Fruit fly (Drosophila melanogaster): ENCODE measurements around the gene Spn28Da.
A peak's percentile ranks its signal among the peaks of the same experiment; 100 is the strongest.

The Spn28Da gene

dm6 chr2L:7887333-7887732, 1.6 kb downstream of the Spn28Da start, which contains the start of gene CG7102:
CG7102 (minus strand) TSS chr2L:7887513.
- TF ChIP-seq CG8478 (optimal IDR thresholded peaks at IDR 0.05): no peak
- no peak for TF ChIP-seq pan (optimal IDR thresholded peaks at IDR 0.05)
- no peak for TF ChIP-seq psq (optimal IDR thresholded peaks at IDR 0.05)
- no peak for TF ChIP-seq usp (GFP tag; optimal IDR thresholded peaks at IDR 0.05)
- TF ChIP-seq EcR (GFP tag; optimal IDR thresholded peaks at IDR 0.05): no peak
- TF ChIP-seq Dll (optimal IDR thresholded peaks at IDR 0.05): no peak

dm6 chr2L:7885952-7886351, 3.0 kb downstream of the Spn28Da start:
- no peak for TF ChIP-seq Dll (optimal IDR thresholded peaks at IDR 0.05)
- TF ChIP-seq EcR (GFP tag; optimal IDR thresholded peaks at IDR 0.05): no peak
- no peak for TF ChIP-seq CG8478 (optimal IDR thresholded peaks at IDR 0.05)
- no peak for TF ChIP-seq pan (optimal IDR thresholded peaks at IDR 0.05)

dm6 chr2L:7885271-7885670, 3.7 kb downstream of the Spn28Da start, which contains the start of the genes SmE and CG34132:
SmE (minus strand) TSS chr2L:7885450.
CG34132 (plus strand) TSS chr2L:7885503.
- TF ChIP-seq CG8478 (optimal IDR thresholded peaks at IDR 0.05): no peak
- no peak for TF ChIP-seq pan (optimal IDR thresholded peaks at IDR 0.05)
- TF ChIP-seq psq (optimal IDR thresholded peaks at IDR 0.05): no peak
- no peak for TF ChIP-seq Dll (optimal IDR thresholded peaks at IDR 0.05)
- TF ChIP-seq usp (GFP tag; optimal IDR thresholded peaks at IDR 0.05): no peak
- no peak for TF ChIP-seq EcR (GFP tag; optimal IDR thresholded peaks at IDR 0.05)

dm6 chr2L:7880458-7880857, 8.5 kb downstream of the Spn28Da start:
- TF ChIP-seq CG8478 (optimal IDR thresholded peaks at IDR 0.05) (no peak), pan (optimal IDR thresholded peaks at IDR 0.05) (no peak), EcR (GFP tag; optimal IDR thresholded peaks at IDR 0.05) (no peak), Dll (optimal IDR thresholded peaks at IDR 0.05) (no peak), usp (GFP tag; optimal IDR thresholded peaks at IDR 0.05) (no peak), psq (optimal IDR thresholded peaks at IDR 0.05) (no peak)

dm6 chr2L:7879292-7879894, 9.5 kb downstream of the Spn28Da start, which contains the start of gene spz3:
spz3 (minus strand) TSS chr2L:7879552.
- TF ChIP-seq psq (optimal IDR thresholded peaks at IDR 0.05) (no peak), pan (optimal IDR thresholded peaks at IDR 0.05) (no peak)

- TF ChIP-seq pan (optimal IDR thresholded peaks at IDR 0.05): no peak
- no peak for TF ChIP-seq EcR (GFP tag; optimal IDR thresholded peaks at IDR 0.05)
- TF ChIP-seq psq (optimal IDR thresholded peaks at IDR 0.05): no peak
- TF ChIP-seq Dll (optimal IDR thresholded peaks at IDR 0.05): no peak
- no peak for TF ChIP-seq CG8478 (optimal IDR thresholded peaks at IDR 0.05)
- TF ChIP-seq usp (GFP tag; optimal IDR thresholded peaks at IDR 0.05): no peak
These were observed 10.6 kb downstream of the Spn28Da start for dm6 chr2L:7878372-7878771.

dm6 chr2L:7876520-7877232, 12.3 kb downstream of the Spn28Da start:
- no peak for TF ChIP-seq pan (optimal IDR thresholded peaks at IDR 0.05)
- TF ChIP-seq psq (optimal IDR thresholded peaks at IDR 0.05): no peak
- TF ChIP-seq CG8478 (optimal IDR thresholded peaks at IDR 0.05): no peak
- TF ChIP-seq EcR (GFP tag; optimal IDR thresholded peaks at IDR 0.05): no peak
- TF ChIP-seq usp (GFP tag; optimal IDR thresholded peaks at IDR 0.05): no peak
- TF ChIP-seq Dll (optimal IDR thresholded peaks at IDR 0.05): no peak

dm6 chr2L:7875676-7876075, 13.3 kb downstream of the Spn28Da start:
- TF ChIP-seq usp (GFP tag; optimal IDR thresholded peaks at IDR 0.05) (no peak), CG8478 (optimal IDR thresholded peaks at IDR 0.05) (no peak)

dm6 chr2L:7872680-7873079, 16.2 kb downstream of the Spn28Da start:
- no peak for TF ChIP-seq pan (optimal IDR thresholded peaks at IDR 0.05)
- no peak for TF ChIP-seq usp (GFP tag; optimal IDR thresholded peaks at IDR 0.05)
- no peak for TF ChIP-seq CG8478 (optimal IDR thresholded peaks at IDR 0.05)
- TF ChIP-seq EcR (GFP tag; optimal IDR thresholded peaks at IDR 0.05): no peak
- no peak for TF ChIP-seq psq (optimal IDR thresholded peaks at IDR 0.05)
- no peak for TF ChIP-seq Dll (optimal IDR thresholded peaks at IDR 0.05)

dm6 chr2L:7871821-7872524, 17.0 kb downstream of the Spn28Da start:
- TF ChIP-seq Dll (optimal IDR thresholded peaks at IDR 0.05) (no peak), psq (optimal IDR thresholded peaks at IDR 0.05) (no peak), CG8478 (optimal IDR thresholded peaks at IDR 0.05) (no peak), usp (GFP tag; optimal IDR thresholded peaks at IDR 0.05) (no peak), pan (optimal IDR thresholded peaks at IDR 0.05) (no peak), EcR (GFP tag; optimal IDR thresholded peaks at IDR 0.05) (no peak)

- TF ChIP-seq usp (GFP tag; optimal IDR thresholded peaks at IDR 0.05) (no peak), Dll (optimal IDR thresholded peaks at IDR 0.05) (no peak), pan (optimal IDR thresholded peaks at IDR 0.05) (no peak), EcR (GFP tag; optimal IDR thresholded peaks at IDR 0.05) (no peak), CG8478 (optimal IDR thresholded peaks at IDR 0.05) (no peak), psq (optimal IDR thresholded peaks at IDR 0.05) (no peak)
These were observed 17.6 kb downstream of the Spn28Da start, which contains the start of gene Proc for dm6 chr2L:7871332-7871731. Proc (minus strand) TSS chr2L:7871432.

dm6 chr2L:7870212-7870611, 18.7 kb downstream of the Spn28Da start:
- peak; percentile 40 for TF ChIP-seq Dll (optimal IDR thresholded peaks at IDR 0.05)
- no peak for TF ChIP-seq pan (optimal IDR thresholded peaks at IDR 0.05)
